Worm (Caenorhabditis elegans) whole organism, late embryonic: ENCODE measurements around the gene T03G6.1.

Source experiments
- K02D7.2 ChIP-seq: sonication (generic microtip); optimal IDR thresholded peaks from 2 replicates; lab custom pipeline; 2017; ENCODE audit warnings: mild to moderate bottlenecking, missing genetic modification characterization, missing compliant biosample characterization
- K09A11.1 ChIP-seq: sonication (generic microtip); optimal IDR thresholded peaks from 2 replicates; lab custom pipeline; 2017; ENCODE audit warnings: antibody characterized with exemption, mild to moderate bottlenecking, missing genetic modification characterization, missing compliant biosample characterization; ENCODE audit not compliant: insufficient read depth
- T23F11.4 ChIP-seq: fragments of 200-800 bp; sonication (Bioruptor generic); optimal IDR thresholded peaks from 2 replicates; lab custom pipeline; 2018; ENCODE audit warnings: mild to moderate bottlenecking, missing genetic modification characterization, missing compliant biosample characterization
- Y22D7AL.16 ChIP-seq: sonication (generic microtip); optimal IDR thresholded peaks from 2 replicates; lab custom pipeline; 2016; ENCODE audit warnings: missing genetic modification characterization, missing compliant biosample characterization
- ahr-1 ChIP-seq: sonication (generic microtip); optimal IDR thresholded peaks from 2 replicates; lab custom pipeline; 2016; ENCODE audit warnings: missing genetic modification characterization, missing compliant biosample characterization
- ama-1 ChIP-seq: fragments of 150-350 bp; optimal IDR thresholded peaks from 2 replicates; lab custom pipeline; 2014
- ceh-18 ChIP-seq: sonication (generic microtip); optimal IDR thresholded peaks from 2 replicates; lab custom pipeline; 2016; ENCODE audit warnings: missing genetic modification characterization, missing compliant biosample characterization
- ceh-2 ChIP-seq: sonication (generic microtip); optimal IDR thresholded peaks from 2 replicates; lab custom pipeline; 2016; ENCODE audit warnings: missing genotype, missing genetic modification characterization, missing compliant biosample characterization
- ceh-22 ChIP-seq: sonication (generic microtip); optimal IDR thresholded peaks from 2 replicates; lab custom pipeline; 2017; ENCODE audit warnings: missing biosample characterization, missing genetic modification characterization
- ceh-31 ChIP-seq: sonication (generic microtip); optimal IDR thresholded peaks from 2 replicates; lab custom pipeline; 2016; ENCODE audit warnings: missing genetic modification characterization, missing compliant biosample characterization
- ceh-48 ChIP-seq: sonication (generic microtip); optimal IDR thresholded peaks from 2 replicates; lab custom pipeline; 2016; ENCODE audit warnings: missing genetic modification characterization, inconsistent platforms, missing compliant biosample characterization
- ceh-6 ChIP-seq: fragments of 200-800 bp; sonication (Bioruptor generic); optimal IDR thresholded peaks from 2 replicates; lab custom pipeline; 2018; ENCODE audit warnings: mild to moderate bottlenecking, missing genetic modification characterization, missing compliant biosample characterization
- ceh-9 ChIP-seq: sonication (generic microtip); optimal IDR thresholded peaks from 2 replicates; lab custom pipeline; 2016; ENCODE audit warnings: mild to moderate bottlenecking, missing genetic modification characterization, inconsistent platforms, missing compliant biosample characterization
- dmd-4 ChIP-seq: sonication (generic microtip); optimal IDR thresholded peaks from 2 replicates; lab custom pipeline; 2016; ENCODE audit warnings: borderline replicate concordance, missing genetic modification characterization, missing compliant biosample characterization
- dve-1 ChIP-seq: sonication (generic microtip); optimal IDR thresholded peaks from 2 replicates; lab custom pipeline; 2017; ENCODE audit warnings: antibody characterized with exemption, mild to moderate bottlenecking, missing genetic modification characterization, missing compliant biosample characterization
- elt-2 ChIP-seq: sonication (generic microtip); optimal IDR thresholded peaks from 2 replicates; lab custom pipeline; 2016; ENCODE audit warnings: missing genetic modification reagents, missing genetic modification characterization, missing compliant biosample characterization
- ets-4 ChIP-seq: sonication (generic microtip); optimal IDR thresholded peaks from 2 replicates; lab custom pipeline; 2016; ENCODE audit warnings: missing genetic modification characterization, missing compliant biosample characterization
- eyg-1 ChIP-seq: sonication (generic microtip); optimal IDR thresholded peaks from 2 replicates; lab custom pipeline; 2016; ENCODE audit warnings: missing genotype, missing genetic modification characterization, missing compliant biosample characterization
- fkh-6 ChIP-seq: sonication (generic microtip); optimal IDR thresholded peaks from 2 replicates; lab custom pipeline; 2016; ENCODE audit warnings: missing genetic modification characterization, missing compliant biosample characterization
- gmeb-2 ChIP-seq: sonication (generic microtip); optimal IDR thresholded peaks from 2 replicates; lab custom pipeline; 2016; ENCODE audit warnings: missing genetic modification characterization, inconsistent platforms, missing compliant biosample characterization
- hlh-13 ChIP-seq: fragments of 200-800 bp; sonication (Bioruptor generic); optimal IDR thresholded peaks from 2 replicates; lab custom pipeline; 2018; ENCODE audit warnings: mild to moderate bottlenecking, missing genetic modification characterization, missing compliant biosample characterization
- hlh-15 ChIP-seq: sonication (generic microtip); optimal IDR thresholded peaks from 2 replicates; lab custom pipeline; 2016; ENCODE audit warnings: missing genetic modification characterization, missing compliant biosample characterization
- hlh-30 ChIP-seq: sonication (generic microtip); optimal IDR thresholded peaks from 2 replicates; lab custom pipeline; 2017; ENCODE audit warnings: antibody characterized with exemption, missing genetic modification characterization, missing compliant biosample characterization; ENCODE audit not compliant: insufficient read depth
- hlh-6 ChIP-seq: sonication (generic microtip); optimal IDR thresholded peaks from 2 replicates; lab custom pipeline; 2016; ENCODE audit warnings: missing genotype, missing genetic modification characterization, missing compliant biosample characterization
- hlh-8 ChIP-seq: sonication (generic microtip); optimal IDR thresholded peaks from 2 replicates; lab custom pipeline; 2016; ENCODE audit warnings: missing genotype, missing genetic modification characterization, missing compliant biosample characterization
- lim-6 ChIP-seq: sonication (generic microtip); optimal IDR thresholded peaks from 2 replicates; lab custom pipeline; 2016; ENCODE audit warnings: missing genetic modification characterization, missing compliant biosample characterization
- madf-2 ChIP-seq: sonication (generic microtip); optimal IDR thresholded peaks from 2 replicates; lab custom pipeline; 2017; ENCODE audit warnings: missing genetic modification characterization, missing compliant biosample characterization
- mec-3 ChIP-seq: sonication (generic microtip); optimal IDR thresholded peaks from 2 replicates; lab custom pipeline; 2016; ENCODE audit warnings: borderline replicate concordance, missing genetic modification characterization, missing compliant biosample characterization
- nhr-232 ChIP-seq: sonication (generic microtip); optimal IDR thresholded peaks from 2 replicates; lab custom pipeline; 2016; ENCODE audit warnings: missing genetic modification characterization, missing compliant biosample characterization
- npax-4 ChIP-seq: sonication (generic microtip); optimal IDR thresholded peaks from 2 replicates; lab custom pipeline; 2016; ENCODE audit warnings: missing genetic modification characterization, missing compliant biosample characterization
- odd-2 ChIP-seq: sonication (generic microtip); optimal IDR thresholded peaks from 2 replicates; lab custom pipeline; 2017; ENCODE audit warnings: antibody characterized with exemption, mild to moderate bottlenecking, missing genetic modification characterization, missing compliant biosample characterization
- pag-3 ChIP-seq: sonication (generic microtip); optimal IDR thresholded peaks from 2 replicates; lab custom pipeline; 2016; ENCODE audit warnings: missing compliant biosample characterization, missing genetic modification characterization, borderline replicate concordance
- pat-9 ChIP-seq: fragments of 200-800 bp; sonication (Bioruptor generic); optimal IDR thresholded peaks from 2 replicates; lab custom pipeline; 2018; ENCODE audit warnings: mild to moderate bottlenecking, missing genetic modification characterization, moderate library complexity, missing compliant biosample characterization
- pax-1 ChIP-seq: fragments of 150-350 bp; optimal IDR thresholded peaks from 2 replicates; lab custom pipeline; 2014; ENCODE audit warnings: missing biosample characterization, missing genetic modification characterization
- pha-2 ChIP-seq: sonication (generic microtip); optimal IDR thresholded peaks from 2 replicates; lab custom pipeline; 2017; ENCODE audit warnings: mild to moderate bottlenecking, missing genetic modification characterization, missing compliant biosample characterization
- pha-4 ChIP-seq: fragments of 150-350 bp; optimal IDR thresholded peaks from 2 replicates; lab custom pipeline; 2018; ENCODE audit warnings: missing biosample characterization, missing genetic modification reagents, missing genetic modification characterization
- pqm-1 ChIP-seq: sonication (generic microtip); optimal IDR thresholded peaks from 2 replicates; lab custom pipeline; 2016; ENCODE audit warnings: missing genetic modification characterization, missing compliant biosample characterization
- pros-1 ChIP-seq: fragments of 150-350 bp; optimal IDR thresholded peaks from 2 replicates; lab custom pipeline; 2014; ENCODE audit warnings: missing biosample characterization, missing genetic modification reagents, missing genetic modification characterization
- ref-2 ChIP-seq: sonication (generic microtip); optimal IDR thresholded peaks from 2 replicates; lab custom pipeline; 2016; ENCODE audit warnings: missing genetic modification characterization, missing compliant biosample characterization
- sox-2 ChIP-seq: fragments of 200-800 bp; sonication (Bioruptor generic); IDR thresholded peaks from 2 replicates; pipeline ENCODE4 v1.3.6; 2022; ENCODE audit warnings: missing genetic modification reagents, missing genetic modification characterization, missing compliant biosample characterization
- syd-9 ChIP-seq: sonication (generic microtip); optimal IDR thresholded peaks from 2 replicates; lab custom pipeline; 2016; ENCODE audit warnings: mild to moderate bottlenecking, missing genetic modification characterization, moderate library complexity, missing compliant biosample characterization
- tbx-2 ChIP-seq: sonication (generic microtip); optimal IDR thresholded peaks from 2 replicates; lab custom pipeline; 2016; ENCODE audit warnings: missing genetic modification characterization, missing compliant biosample characterization
- tbx-7 ChIP-seq: sonication (generic microtip); optimal IDR thresholded peaks from 2 replicates; lab custom pipeline; 2016; ENCODE audit warnings: missing genotype, missing genetic modification characterization, missing compliant biosample characterization
- unc-42 ChIP-seq: sonication (generic microtip); optimal IDR thresholded peaks from 2 replicates; lab custom pipeline; 2016; ENCODE audit warnings: missing genotype, missing genetic modification characterization, missing compliant biosample characterization
- unc-86 ChIP-seq: sonication (generic microtip); optimal IDR thresholded peaks from 2 replicates; lab custom pipeline; 2016; ENCODE audit warnings: missing genetic modification characterization, missing compliant biosample characterization
- zip-5 ChIP-seq: sonication (generic microtip); optimal IDR thresholded peaks from 2 replicates; lab custom pipeline; 2016; ENCODE audit warnings: missing genetic modification characterization, missing compliant biosample characterization
- ztf-16 ChIP-seq: sonication (generic microtip); optimal IDR thresholded peaks from 2 replicates; lab custom pipeline; 2017; ENCODE audit warnings: missing genetic modification characterization, missing compliant biosample characterization

Gene T03G6.1

ce11 chrX:2601025-2601705, 6.9 kb upstream of the T03G6.1 start:
- TF ChIP-seq K09A11.1 (tag; lab: Kevin White, UChicago) = no peak
- TF ChIP-seq unc-42 (tag; lab: Kevin White, UChicago) = peak; percentile 23
- TF ChIP-seq, all 69 proteins: peak for 1

ce11 chrX:2604358-2605016, 3.5 kb upstream of the T03G6.1 start:
- no peak for TF ChIP-seq dmd-4
- no peak for TF ChIP-seq eyg-1 (tag; lab: Kevin White, UChicago)
- TF ChIP-seq elt-2 (tag; lab: Kevin White, UChicago) = no peak
- no peak for TF ChIP-seq pqm-1 (tag; lab: Kevin White, UChicago)
- TF ChIP-seq ceh-9 = no peak

ce11 chrX:2613077-2613476, 5.0 kb downstream of the T03G6.1 start:
- TF ChIP-seq lim-6 (tag; lab: Kevin White, UChicago) (no peak), dve-1 (tag; lab: Kevin White, UChicago) (peak; percentile 49), hlh-13 (GFP tag; lab: Kevin White, UChicago) (peak; percentile 64), ceh-2 (peak; percentile 59), hlh-8 (tag; lab: Kevin White, UChicago) (no peak), ceh-9 (no peak), pha-4 (tag; lab: Kevin White, UChicago) (no peak), pat-9 (tag; lab: Kevin White, UChicago) (peak; percentile 80), tbx-2 (tag; lab: Kevin White, UChicago) (peak; percentile 78), nhr-232 (peak; percentile 77), ref-2 (peak; percentile 64), pqm-1 (tag; lab: Kevin White, UChicago) (no peak), mec-3 (no peak), unc-42 (tag; lab: Kevin White, UChicago) (peak; percentile 16), madf-2 (peak; percentile 69), sox-2 (GFP tag; lab: Robert Waterston, UW) (peak; percentile 52; the same call in 1 of the 2 replicates), ztf-16 (peak; percentile 71), ceh-48 (tag; lab: Kevin White, UChicago) (peak; percentile 52), ahr-1 (tag; lab: Kevin White, UChicago) (no peak), ceh-31 (peak; percentile 58), odd-2 (peak; percentile 33), pha-2 (tag; lab: Kevin White, UChicago) (peak; percentile 70), unc-86 (tag; lab: Kevin White, UChicago) (peak; percentile 86), Y22D7AL.16 (tag; lab: Kevin White, UChicago) (peak; percentile 79), pag-3 (tag; lab: Kevin White, UChicago) (no peak), ets-4 (tag; lab: Kevin White, UChicago) (no peak), hlh-15 (peak; percentile 43), tbx-7 (tag; lab: Kevin White, UChicago) (peak; percentile 12), ceh-18 (tag; lab: Kevin White, UChicago) (peak; percentile 13), hlh-6 (tag; lab: Kevin White, UChicago) (peak; percentile 70), gmeb-2 (peak; percentile 79), pros-1 (tag; lab: Kevin White, UChicago) (peak; percentile 18), ceh-6 (GFP tag; lab: Kevin White, UChicago) (peak; percentile 85), T23F11.4 (GFP tag; lab: Kevin White, UChicago) (peak; percentile 85), K02D7.2 (tag; lab: Kevin White, UChicago) (peak; percentile 63), ceh-22 (tag; lab: Kevin White, UChicago) (no peak), pax-1 (tag; lab: Kevin White, UChicago) (no peak), hlh-30 (peak; percentile 20), zip-5 (tag; lab: Kevin White, UChicago) (peak; percentile 13), npax-4 (tag; lab: Kevin White, UChicago) (no peak), ama-1 (lab: Kevin White, UChicago) (no peak), K09A11.1 (tag; lab: Kevin White, UChicago) (peak; percentile 49), fkh-6 (tag; lab: Kevin White, UChicago) (peak; percentile 64), syd-9 (tag; lab: Kevin White, UChicago) (peak; percentile 20)
